Worm (Caenorhabditis elegans): ENCODE results near the gene F19G12.3.

- no peak for TF ChIP-seq ama-1 (optimal IDR thresholded peaks at IDR 0.05)
- no peak for TF ChIP-seq pha-4 (tag; optimal IDR thresholded peaks at IDR 0.05)
- no peak for TF ChIP-seq lin-39 (tag; optimal IDR thresholded peaks at IDR 0.05)
- TF ChIP-seq aly-2 (tag; optimal IDR thresholded peaks at IDR 0.05), result no peak
- TF ChIP-seq unc-62 (GFP tag; optimal IDR thresholded peaks at IDR 0.05), result no peak
- TF ChIP-seq nhr-67 (tag; optimal IDR thresholded peaks at IDR 0.05), result no peak
- TF ChIP-seq nhr-28 (tag; optimal IDR thresholded peaks at IDR 0.05), result no peak
- peak; percentile 7 for TF ChIP-seq mdl-1 (tag; optimal IDR thresholded peaks at IDR 0.05)
- TF ChIP-seq nhr-237 (tag; optimal IDR thresholded peaks at IDR 0.05), result no peak
- TF ChIP-seq fos-1 (tag; optimal IDR thresholded peaks at IDR 0.05), result no peak
- TF ChIP-seq ztf-11 (tag; optimal IDR thresholded peaks at IDR 0.05), result no peak
- no peak for TF ChIP-seq unc-39 (tag; optimal IDR thresholded peaks at IDR 0.05)
- no peak for TF ChIP-seq elt-1 (tag; optimal IDR thresholded peaks at IDR 0.05)
- no peak for TF ChIP-seq nhr-12 (tag; optimal IDR thresholded peaks at IDR 0.05)
These were observed 14.3 kb downstream of the F19G12.3 start for ce11 chrX:1438925-1439324.

Data from whole organism, L3 larva.